Worm (Caenorhabditis elegans): Measurements from ENCODE around the gene ipla-3.

ipla-3 gene

DNA sequence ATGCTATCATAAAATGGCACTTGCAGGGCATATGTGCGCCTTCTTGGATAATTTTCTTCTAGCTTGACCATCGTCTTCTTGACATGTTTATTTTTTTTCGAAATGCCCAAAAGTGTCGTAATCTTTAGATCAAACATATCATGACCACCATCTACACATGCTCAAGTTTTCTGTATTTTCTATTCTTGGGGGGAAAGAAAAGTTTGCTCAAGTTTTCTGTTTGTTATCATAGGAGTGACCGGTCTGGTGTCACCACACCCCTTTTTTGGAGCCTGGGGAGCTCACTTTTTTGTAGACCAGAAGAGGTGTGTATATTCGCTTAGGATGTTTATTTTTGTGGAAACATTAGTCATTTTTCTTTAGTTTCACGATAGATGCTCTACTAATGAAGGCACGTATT is 43.7 kb downstream of the ipla-3 start, which contains the start of gene klf-2:
Gene klf-2, plus strand, starts transcription at position 301 of the 400 bp plus-strand sequence.
- TF ChIP-seq W03F9.2 (tag; optimal IDR thresholded peaks at IDR 0.05) (no peak), him-1 (tag; optimal IDR thresholded peaks at IDR 0.05) (no peak)

DNA sequence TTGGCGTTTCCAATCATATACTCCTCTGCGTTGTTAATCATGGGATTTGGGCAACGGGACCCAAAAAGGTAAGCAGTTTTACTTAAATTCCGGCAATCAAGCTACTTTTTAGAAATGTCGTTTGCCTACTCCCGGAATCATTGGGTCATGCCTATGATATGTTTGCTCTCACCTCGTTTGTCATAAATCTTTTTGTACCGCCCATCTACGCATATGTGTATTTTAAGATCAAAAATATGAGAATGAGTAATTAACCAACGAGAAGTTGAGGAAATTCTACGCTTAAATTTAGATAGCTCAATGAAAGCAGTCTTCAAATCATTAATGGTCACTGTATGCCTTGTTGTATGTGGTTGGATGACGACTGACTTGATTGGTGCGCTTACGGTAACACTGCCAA is 46.8 kb downstream of the ipla-3 start:
- TF ChIP-seq him-1 (tag; optimal IDR thresholded peaks at IDR 0.05) (no peak), W03F9.2 (tag; optimal IDR thresholded peaks at IDR 0.05) (no peak), dao-5 (tag; optimal IDR thresholded peaks at IDR 0.05) (no peak)

DNA sequence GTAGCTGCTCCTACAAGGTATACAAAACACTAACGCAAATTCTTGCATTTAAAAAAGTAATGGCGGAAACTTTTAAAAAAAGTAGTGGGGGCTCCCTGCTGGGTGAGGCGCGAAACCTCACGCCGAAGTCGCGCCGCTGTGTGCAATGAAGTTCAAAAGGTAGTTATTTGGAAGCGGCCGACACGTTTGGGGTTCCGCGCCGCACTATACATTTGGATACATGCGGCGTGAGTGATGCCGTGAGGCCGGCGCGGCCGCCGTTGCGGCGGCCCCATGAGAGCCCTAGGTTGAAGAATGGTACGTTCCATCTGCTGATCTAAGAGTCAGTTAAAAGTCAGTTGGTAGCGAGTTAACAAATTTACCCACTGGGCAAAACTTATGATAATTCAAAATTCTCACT is 47.2 kb downstream of the ipla-3 start:
- TF ChIP-seq W03F9.2 (tag; optimal IDR thresholded peaks at IDR 0.05) = no peak
- TF ChIP-seq him-1 (tag; optimal IDR thresholded peaks at IDR 0.05) = no peak
- no peak for TF ChIP-seq dao-5 (tag; optimal IDR thresholded peaks at IDR 0.05)

DNA sequence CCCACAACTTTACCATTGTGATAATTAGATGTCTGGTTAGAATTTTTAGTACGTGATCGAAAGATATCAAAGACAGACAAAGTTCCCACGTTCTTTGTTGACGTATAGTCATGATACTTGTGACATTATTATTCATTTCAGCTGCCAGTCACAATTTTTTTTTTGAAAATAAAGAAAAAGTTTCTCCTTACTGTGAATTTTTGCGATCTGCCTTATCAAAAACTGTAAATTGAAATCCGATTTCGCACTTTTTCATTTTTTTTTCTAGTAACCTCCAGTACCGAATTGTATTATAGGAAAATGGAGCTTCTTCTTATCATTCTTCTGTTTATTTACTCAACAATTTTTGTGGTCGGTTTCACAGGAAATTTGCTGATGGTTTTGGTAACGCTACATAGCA is 48.0 kb downstream of the ipla-3 start, which contains the start of gene srsx-35:
Gene srsx-35, plus strand, starts transcription at position 301 of the 400 bp plus-strand sequence.
- no peak for TF ChIP-seq him-1 (tag; optimal IDR thresholded peaks at IDR 0.05)
- no peak for TF ChIP-seq W03F9.2 (tag; optimal IDR thresholded peaks at IDR 0.05)
- no peak for TF ChIP-seq dao-5 (tag; optimal IDR thresholded peaks at IDR 0.05)

DNA sequence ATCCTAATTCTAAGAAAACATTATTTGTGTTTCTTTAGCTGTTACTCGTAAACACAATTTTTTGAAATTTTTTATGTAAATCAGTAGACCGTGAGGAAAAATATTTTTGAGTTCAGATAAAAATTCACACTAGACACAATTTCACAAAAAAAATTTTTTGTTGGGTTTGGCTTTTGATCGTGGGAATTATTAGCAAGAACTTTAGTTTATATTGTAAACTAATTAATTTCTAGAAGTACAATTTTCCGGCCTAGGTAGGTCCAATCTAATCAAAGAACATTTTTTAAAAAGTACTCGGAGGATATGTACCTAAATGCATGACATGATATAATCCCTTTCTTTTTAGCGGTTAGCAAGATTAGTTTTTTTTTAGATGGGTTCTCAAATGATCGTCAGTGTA is 48.9 kb downstream of the ipla-3 start:
- TF ChIP-seq dao-5 (tag; optimal IDR thresholded peaks at IDR 0.05) (no peak), W03F9.2 (tag; optimal IDR thresholded peaks at IDR 0.05) (no peak), him-1 (tag; optimal IDR thresholded peaks at IDR 0.05) (no peak)

DNA sequence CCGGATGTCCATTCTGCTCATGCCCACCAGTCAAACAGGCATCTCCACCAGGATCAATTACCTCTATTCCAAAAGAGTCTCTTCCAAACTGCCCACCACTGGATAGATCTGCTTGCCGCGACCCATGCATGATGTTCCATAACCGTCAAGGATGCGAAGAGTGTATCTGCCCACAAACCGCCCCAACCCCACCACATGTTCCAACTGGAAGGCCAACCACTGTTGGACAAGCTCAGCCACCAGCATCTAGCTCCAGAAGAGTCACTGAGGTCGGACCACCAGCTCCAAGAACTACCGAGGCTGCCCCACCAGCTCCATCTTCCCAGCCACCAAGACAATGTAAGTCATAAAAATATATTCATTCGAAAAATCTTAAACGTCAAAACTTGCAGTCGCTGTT is 58.4 kb downstream of the ipla-3 start:
- TF ChIP-seq W03F9.2 (tag; optimal IDR thresholded peaks at IDR 0.05) = no peak
- TF ChIP-seq him-1 (tag; optimal IDR thresholded peaks at IDR 0.05) = no peak
- TF ChIP-seq dao-5 (tag; optimal IDR thresholded peaks at IDR 0.05) = no peak
